Fruit fly (Drosophila melanogaster) whole organism, embryonic: Measurements from ENCODE around the gene CG15027.

ENCODE experiments used
- CG10565 ChIP-seq: fragments of 200-800 bp; sonication (Bioruptor generic); optimal IDR thresholded peaks from 3 replicates; lab custom pipeline; 2016; ENCODE audit warnings: missing biosample characterization, mild to moderate bottlenecking, missing genetic modification characterization
- CG12219 ChIP-seq: fragments of 200-800 bp; sonication (Bioruptor generic); optimal IDR thresholded peaks from 3 replicates; lab custom pipeline; 2018; ENCODE audit warnings: missing biosample characterization, mild to moderate bottlenecking, missing genetic modification characterization
- CG1233 ChIP-seq: fragments of 200-800 bp; sonication (Bioruptor generic); optimal IDR thresholded peaks from 4 replicates; lab custom pipeline; 2018; ENCODE audit warnings: missing biosample characterization, mild to moderate bottlenecking, missing genetic modification characterization
- CG14441 ChIP-seq: fragments of 200-800 bp; sonication (Bioruptor generic); IDR thresholded peaks from 2 replicates; pipeline ENCODE4 v1.3.6; 2022; ENCODE audit warnings: missing biosample characterization, missing genetic modification characterization
- CG14965 ChIP-seq: fragments of 200-800 bp; sonication (Bioruptor generic); optimal IDR thresholded peaks from 2 replicates; lab custom pipeline; 2016; ENCODE audit warnings: missing biosample characterization, missing genetic modification characterization, borderline replicate concordance
- CG2678 ChIP-seq: fragments of 200-800 bp; sonication (Bioruptor generic); optimal IDR thresholded peaks from 3 replicates; lab custom pipeline; 2019; ENCODE audit warnings: missing biosample characterization, mild to moderate bottlenecking, missing genetic modification characterization, moderate library complexity
- CG31365 ChIP-seq: fragments of 200-800 bp; sonication (Bioruptor generic); optimal IDR thresholded peaks from 2 replicates; lab custom pipeline; 2018; ENCODE audit warnings: missing biosample characterization, mild to moderate bottlenecking, missing genetic modification characterization
- Drgx ChIP-seq: fragments of 200-800 bp; sonication (Bioruptor generic); IDR thresholded peaks from 2 replicates; pipeline ENCODE4 v1.3.6; 2022; ENCODE audit warnings: missing biosample characterization, missing genetic modification characterization
- H15 ChIP-seq: fragments of 200-800 bp; sonication (Bioruptor generic); IDR thresholded peaks from 3 replicates; pipeline ENCODE4 v1.3.6; 2022; ENCODE audit warnings: missing biosample characterization, missing genetic modification characterization
- Hand ChIP-seq: fragments of 200-800 bp; sonication (Bioruptor generic); optimal IDR thresholded peaks from 2 replicates; lab custom pipeline; 2017; ENCODE audit warnings: mild to moderate bottlenecking, missing biosample characterization, missing genetic modification reagents, missing genetic modification characterization
- NC2β ChIP-seq: fragments of 200-800 bp; sonication (Bioruptor generic); optimal IDR thresholded peaks from 2 replicates; lab custom pipeline; 2016; ENCODE audit warnings: missing biosample characterization, missing genetic modification characterization
- NfI ChIP-seq: fragments of 200-800 bp; sonication (Bioruptor generic); optimal IDR thresholded peaks from 3 replicates; lab custom pipeline; 2018; ENCODE audit warnings: missing biosample characterization, mild to moderate bottlenecking, missing genetic modification characterization, moderate library complexity
- cad ChIP-seq: fragments of >200 bp; optimal IDR thresholded peaks from 2 replicates; lab custom pipeline; 2017; ENCODE audit warnings: missing biosample characterization, missing genetic modification characterization
- crp ChIP-seq, 2 experiments: fragments of 200-800 bp; sonication (Bioruptor generic); optimal IDR thresholded peaks; 2 replicates in 1 of 2; 3 replicates in 1 of 2; lab custom pipeline; 2017; ENCODE audit warnings: missing biosample characterization in 2 of 2, missing genetic modification characterization in 2 of 2, mild to moderate bottlenecking in 1 of 2, moderate library complexity in 1 of 2
- en ChIP-seq: fragments of 200-800 bp; sonication (Bioruptor generic); optimal IDR thresholded peaks from 2 replicates; lab custom pipeline; 2016; ENCODE audit warnings: missing biosample characterization, missing genetic modification characterization
- esg ChIP-seq: fragments of 200-800 bp; sonication (Bioruptor generic); conservative IDR thresholded peaks from 2 replicates; pipeline ENCODE4 v1.3.6; 2022; ENCODE audit warnings: missing biosample characterization, missing genetic modification characterization
- hb ChIP-seq: fragments of 200-800 bp; sonication (Bioruptor generic); IDR thresholded peaks from 3 replicates; pipeline ENCODE4 v1.3.6; 2022; ENCODE audit warnings: missing biosample characterization, missing genetic modification characterization; ENCODE audit not compliant: partially characterized antibody
- sima ChIP-seq: fragments of 200-800 bp; sonication (Bioruptor generic); optimal IDR thresholded peaks from 2 replicates; lab custom pipeline; 2016; ENCODE audit warnings: missing biosample characterization, missing genetic modification characterization

The CG15027 gene

dm6 chrX:15043013-15043699 lies 42.5 kb downstream of the CG15027 start (continued):
- TF ChIP-seq CG14965 (GFP tag; lab: Kevin White, UChicago) (peak; percentile 81), CG1233 (peak; percentile 91), CG14441 (peak; percentile 8; the same call in 1 of the 2 replicates), esg (GFP tag; lab: Robert Waterston, UW) (no peak; the same call in 1 of the 2 replicates), cad (GFP tag; lab: Kevin White, UChicago) (no peak), en (GFP tag; lab: Kevin White, UChicago) (peak; percentile 70), CG31365 (tag; lab: Kevin White, UChicago) (peak; percentile 82), H15 (GFP tag; lab: Robert Waterston, UW) (no peak), crp (GFP tag; optimal IDR thresholded peaks at IDR 0.05; lab: Kevin White, UChicago) (peak in 1 of 2 experiments; percentile 46), CG10565 (GFP tag; lab: Kevin White, UChicago) (peak; percentile 55), sima (peak; percentile 50), Hand (GFP tag; lab: Kevin White, UChicago) (peak; percentile 55), NfI (GFP tag; lab: Kevin White, UChicago) (peak; percentile 45), NC2β (GFP tag; lab: Kevin White, UChicago) (peak; percentile 88), CG2678 (tag; lab: Kevin White, UChicago) (peak; percentile 89), CG12219 (GFP tag; lab: Kevin White, UChicago) (peak; percentile 81)

DNA sequence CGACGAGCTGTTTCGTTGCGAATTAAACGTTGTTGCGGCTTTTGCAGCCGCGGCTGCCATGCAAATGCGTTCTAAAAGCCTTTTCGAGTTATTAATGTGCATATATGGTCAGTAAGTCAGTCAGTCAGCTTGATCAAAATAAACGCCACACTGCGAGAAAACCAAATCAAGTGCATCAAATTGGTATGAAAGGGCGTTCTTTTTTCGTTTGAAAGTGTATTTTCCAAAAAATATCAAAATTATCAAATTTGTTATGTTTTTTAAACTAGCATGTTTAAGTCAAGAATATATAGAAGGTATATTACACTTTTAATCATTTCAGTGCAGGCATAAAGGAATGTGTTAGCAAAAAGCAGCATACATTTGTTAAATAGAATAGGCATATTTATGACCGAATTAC lies 43.1 kb downstream of the CG15027 start:
- no peak for TF ChIP-seq hb
- TF ChIP-seq Drgx (GFP tag; lab: Robert Waterston, UW): peak; percentile 54
